Worm (Caenorhabditis elegans): ENCODE results near the gene ZK836.3.

ZK836.3 gene

DNA sequence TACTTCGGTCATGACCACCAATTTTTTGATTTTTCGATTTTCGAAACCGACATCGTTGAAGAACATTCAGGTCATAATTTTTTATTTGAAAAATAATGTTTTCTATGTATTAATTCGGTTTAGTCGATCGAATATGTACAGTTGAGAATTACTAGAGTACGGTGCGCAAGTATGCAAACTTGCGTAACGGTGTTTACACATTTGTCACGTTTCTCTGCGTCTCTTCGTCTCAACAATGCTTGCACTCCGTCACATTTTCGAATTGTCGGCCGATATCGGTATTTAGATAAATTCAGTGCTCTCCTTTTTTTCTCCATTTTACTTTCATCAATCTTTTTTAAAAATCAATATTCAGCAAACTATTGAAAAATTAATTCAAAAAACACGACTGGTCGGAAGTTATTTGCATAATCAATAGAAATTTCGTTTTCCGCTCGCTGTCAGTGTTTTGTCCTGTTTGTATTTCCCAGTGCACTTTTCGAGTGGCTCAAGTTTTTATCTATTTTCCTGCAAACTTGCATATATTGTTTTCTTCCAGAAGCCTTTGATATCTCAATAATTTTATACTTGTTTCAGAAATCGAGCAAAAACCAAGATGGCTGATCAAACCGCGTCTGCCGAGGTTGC is 4.7 kb downstream of the ZK836.3 start, which contains the start of gene dpy-30 (continued):
- TF ChIP-seq nhr-77 (tag; optimal IDR thresholded peaks at IDR 0.05) (no peak), Y5F2A.4 (GFP tag; optimal IDR thresholded peaks at IDR 0.05) (no peak), hmg-1.1 (GFP tag; IDR thresholded peaks at IDR 0.05) (0 out of 2 replicates have a peak, but pooled peaks have one; percentile 43)

DNA sequence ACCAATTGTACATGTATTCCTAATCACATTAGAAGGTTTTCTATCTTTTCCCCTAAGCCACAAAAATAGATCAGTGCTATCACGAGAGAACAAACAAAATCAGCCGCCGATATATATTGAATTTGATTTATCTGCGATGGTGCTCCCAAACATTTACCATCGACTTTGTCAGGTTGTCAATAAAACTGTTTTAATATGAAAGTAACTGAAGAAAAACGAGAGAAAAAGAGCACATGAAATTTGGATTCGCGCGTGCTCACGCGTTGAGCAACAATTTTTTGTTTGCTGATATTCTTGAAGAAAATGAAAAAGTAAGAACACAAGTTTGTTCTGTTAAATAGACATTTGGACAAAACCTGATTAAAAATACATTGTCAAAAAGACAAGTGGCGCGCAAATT is 6.9 kb downstream of the ZK836.3 start:
- TF ChIP-seq mdl-1 (tag; optimal IDR thresholded peaks at IDR 0.05), result no peak
- no peak for TF ChIP-seq lin-29 (GFP tag; IDR thresholded peaks at IDR 0.05)
- no peak for TF ChIP-seq daf-16 (GFP tag; optimal IDR thresholded peaks at IDR 0.05)
- no peak for TF ChIP-seq daf-16 (tag; optimal IDR thresholded peaks at IDR 0.05)
- no peak for TF ChIP-seq nhr-10 (tag; optimal IDR thresholded peaks at IDR 0.05)
- TF ChIP-seq nhr-237 (tag; optimal IDR thresholded peaks at IDR 0.05), result no peak
- no peak for TF ChIP-seq fkh-10 (GFP tag; optimal IDR thresholded peaks at IDR 0.05)
- TF ChIP-seq ZK337.2 (GFP tag; IDR thresholded peaks at IDR 0.05), result no peak
- TF ChIP-seq zfp-3 (GFP tag; conservative IDR thresholded peaks at IDR 0.05), result no peak
- no peak for TF ChIP-seq unc-130 (GFP tag; optimal IDR thresholded peaks at IDR 0.05)
- no peak for TF ChIP-seq snpc-4 (tag; optimal IDR thresholded peaks at IDR 0.05)
- no peak for TF ChIP-seq Y105C5A.15 (GFP tag; IDR thresholded peaks at IDR 0.05)
- TF ChIP-seq egl-43 (GFP tag; IDR thresholded peaks at IDR 0.05), result no peak
- TF ChIP-seq ces-1 (GFP tag; optimal IDR thresholded peaks at IDR 0.05), result no peak
- no peak for TF ChIP-seq lir-3 (tag; optimal IDR thresholded peaks at IDR 0.05)
- no peak for TF ChIP-seq nhr-111 (GFP tag; optimal IDR thresholded peaks at IDR 0.05)
- no peak for TF ChIP-seq ztf-11 (tag; optimal IDR thresholded peaks at IDR 0.05)
- no peak for TF ChIP-seq zip-2 (tag; optimal IDR thresholded peaks at IDR 0.05)
- TF ChIP-seq hlh-30 (tag; optimal IDR thresholded peaks at IDR 0.05; ENCODE audit: insufficient read depth), result no peak
- TF ChIP-seq tag-97 (GFP tag; IDR thresholded peaks at IDR 0.05), result no peak
- TF ChIP-seq tra-1 (GFP tag; IDR thresholded peaks at IDR 0.05), result no peak

DNA sequence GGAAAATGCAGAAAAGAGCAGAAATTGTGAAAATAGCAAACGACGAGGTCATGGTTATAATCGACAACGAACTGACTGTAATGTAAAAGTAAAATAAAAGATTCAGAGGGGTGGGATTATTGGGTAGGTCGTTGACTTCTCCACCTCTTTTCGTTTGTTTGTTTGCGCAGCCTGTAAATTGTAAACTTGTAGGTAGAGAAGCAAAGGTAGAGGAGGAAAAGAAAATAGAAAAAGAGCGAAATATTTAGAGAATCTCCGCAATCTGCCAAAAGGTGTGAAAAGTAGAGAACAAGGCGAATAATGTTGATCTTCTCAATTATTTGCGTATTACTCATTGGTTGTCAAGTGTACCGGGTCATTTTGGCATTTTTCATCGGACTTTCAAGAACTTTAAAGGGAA is 8.4 kb downstream of the ZK836.3 start, which contains the start of gene ZK863.8:
Gene ZK863.8 (minus strand): TSS at position 173 of the 400 bp plus-strand sequence.
- TF ChIP-seq daf-12 (tag; optimal IDR thresholded peaks at IDR 0.05) (no peak), ctbp-1 (GFP tag; IDR thresholded peaks at IDR 0.05) (no peak), nhr-48 (tag; optimal IDR thresholded peaks at IDR 0.05) (no peak), tag-97 (GFP tag; IDR thresholded peaks at IDR 0.05) (no peak), ceh-44 (GFP tag; IDR thresholded peaks at IDR 0.05) (no peak), ztf-11 (tag; optimal IDR thresholded peaks at IDR 0.05) (no peak), spr-3 (GFP tag; optimal IDR thresholded peaks at IDR 0.05) (no peak), Y105C5A.15 (GFP tag; IDR thresholded peaks at IDR 0.05) (no peak), lim-7 (GFP tag; IDR thresholded peaks at IDR 0.05) (no peak), ceh-28 (tag; optimal IDR thresholded peaks at IDR 0.05) (no peak), madf-5 (GFP tag; IDR thresholded peaks at IDR 0.05) (no peak), zip-2 (tag; optimal IDR thresholded peaks at IDR 0.05) (no peak), nhr-28 (tag; optimal IDR thresholded peaks at IDR 0.05) (no peak)

DNA sequence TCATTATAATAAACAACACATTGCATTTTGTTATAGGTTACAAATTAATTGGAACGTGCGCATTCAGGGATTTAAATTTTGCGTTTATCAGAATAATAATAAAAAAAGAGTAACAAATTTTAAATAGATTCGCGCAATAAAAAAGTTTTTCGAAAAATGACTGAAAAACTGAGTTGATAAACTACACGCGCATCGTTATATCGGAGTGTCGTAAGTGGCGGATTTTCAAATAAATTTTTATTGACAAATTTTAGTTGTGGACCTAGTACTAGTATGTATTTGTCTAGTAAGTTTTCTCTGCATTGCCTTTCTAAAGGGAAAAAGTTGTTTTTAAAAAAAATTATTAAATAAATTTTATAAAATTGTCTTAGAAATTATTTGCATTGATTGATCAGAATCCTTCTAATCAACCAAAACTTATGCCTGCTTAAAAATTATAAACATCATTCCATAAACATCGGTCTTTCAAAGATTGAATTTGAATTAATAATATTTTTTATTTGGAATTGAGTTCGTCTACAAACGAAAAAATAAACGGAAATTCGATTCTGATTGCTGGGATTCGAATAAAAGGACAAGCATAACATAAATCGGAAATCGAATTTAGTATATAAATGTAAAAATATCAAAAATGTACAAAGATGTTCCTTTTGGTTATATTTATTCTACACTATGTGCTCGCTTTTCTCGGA is 11.3 kb downstream of the ZK836.3 start, which contains the start of gene srd-4:
Gene srd-4 (plus strand): TSS at position 642 of the 692 bp plus-strand sequence.
- TF ChIP-seq snpc-1.2 (GFP tag; IDR thresholded peaks at IDR 0.05) (no peak), daf-16 (GFP tag; optimal IDR thresholded peaks at IDR 0.05) (no peak), daf-16 (tag; optimal IDR thresholded peaks at IDR 0.05) (peak; percentile 25), T20F7.1 (GFP tag; optimal IDR thresholded peaks at IDR 0.05) (peak; percentile 92), Y48G9A.11 (GFP tag; IDR thresholded peaks at IDR 0.05) (peak; percentile 94), T26A8.4 (GFP tag; IDR thresholded peaks at IDR 0.05) (no peak), dmd-8 (GFP tag; IDR thresholded peaks at IDR 0.05) (no peak), skn-1 (tag; optimal IDR thresholded peaks at IDR 0.05) (no peak), dpl-1 (GFP tag; optimal IDR thresholded peaks at IDR 0.05) (peak; percentile 91), mes-2 (tag; optimal IDR thresholded peaks at IDR 0.05; ENCODE audit: poor library complexity, severe bottlenecking) (peak; percentile 19), zfp-3 (GFP tag; conservative IDR thresholded peaks at IDR 0.05) (no peak), pha-4 (GFP tag; IDR thresholded peaks at IDR 0.05) (no peak), pha-4 (tag; optimal IDR thresholded peaks at IDR 0.05) (no peak), ceh-62 (tag; optimal IDR thresholded peaks at IDR 0.05) (no peak)
